Worm (Caenorhabditis elegans) whole organism, L3 larva: ENCODE results near the gene Y57A10B.7.
"Not testable (repeated sequence)": the region's sequence is repeated elsewhere in the genome, so short reads cannot be mapped to it uniquely, and the experiment has no call there.

Source experiments
- R02D3.7 ChIP-seq: fragments of 150-350 bp; optimal IDR thresholded peaks from 2 replicates; lab custom pipeline; 2014; ENCODE audit warnings: missing biosample characterization, missing genetic modification characterization
- aly-2 ChIP-seq: fragments of 150-350 bp; optimal IDR thresholded peaks from 2 replicates; lab custom pipeline; 2014; ENCODE audit warnings: missing biosample characterization, missing genetic modification characterization
- ama-1 ChIP-seq: fragments of 150-350 bp; optimal IDR thresholded peaks from 2 replicates; lab custom pipeline; 2018
- ceh-16 ChIP-seq: sonication (generic microtip); optimal IDR thresholded peaks from 2 replicates; lab custom pipeline; 2017; ENCODE audit warnings: missing biosample characterization, missing genetic modification characterization
- ceh-82 ChIP-seq: fragments of 150-350 bp; optimal IDR thresholded peaks from 2 replicates; lab custom pipeline; 2014; ENCODE audit warnings: missing biosample characterization, missing genetic modification characterization
- ceh-9 ChIP-seq: sonication (generic microtip); optimal IDR thresholded peaks from 2 replicates; lab custom pipeline; 2018; ENCODE audit warnings: missing biosample characterization, missing genetic modification characterization
- daf-12 ChIP-seq: fragments of 150-350 bp; optimal IDR thresholded peaks from 2 replicates; lab custom pipeline; 2014; ENCODE audit warnings: missing biosample characterization, missing genetic modification reagents, missing genetic modification characterization
- egl-5 ChIP-seq: fragments of 150-350 bp; optimal IDR thresholded peaks from 2 replicates; lab custom pipeline; 2017; ENCODE audit warnings: missing biosample characterization, missing genetic modification reagents, missing genetic modification characterization, inconsistent platforms
- eor-1 ChIP-seq, 2 experiments: fragments of 150-350 bp; optimal IDR thresholded peaks; 2 replicates each; lab custom pipeline; 2014 to 2018; ENCODE audit warnings: missing biosample characterization in 2 of 2, missing genetic modification characterization in 2 of 2
- fkh-2 ChIP-seq: fragments of 150-350 bp; optimal IDR thresholded peaks from 2 replicates; lab custom pipeline; 2014; ENCODE audit warnings: missing biosample characterization, missing genetic modification reagents, missing genetic modification characterization
- fos-1 ChIP-seq: fragments of 150-350 bp; optimal IDR thresholded peaks from 2 replicates; lab custom pipeline; 2014; ENCODE audit warnings: missing biosample characterization, missing genetic modification characterization
- hmg-11 ChIP-seq: sonication (generic microtip); optimal IDR thresholded peaks from 2 replicates; lab custom pipeline; 2016; ENCODE audit warnings: missing genetic modification characterization, missing compliant biosample characterization
- jun-1 ChIP-seq: fragments of 150-350 bp; optimal IDR thresholded peaks from 2 replicates; lab custom pipeline; 2014; ENCODE audit warnings: missing biosample characterization, missing genetic modification reagents, missing genetic modification characterization
- lin-15B ChIP-seq: fragments of 150-350 bp; optimal IDR thresholded peaks from 2 replicates; lab custom pipeline; 2014; ENCODE audit warnings: missing biosample characterization, missing genetic modification characterization
- lin-39 ChIP-seq: fragments of 150-350 bp; optimal IDR thresholded peaks from 2 replicates; lab custom pipeline; 2018; ENCODE audit warnings: missing biosample characterization, missing genetic modification reagents, missing genetic modification characterization
- lsy-12 ChIP-seq: sonication (generic microtip); optimal IDR thresholded peaks from 2 replicates; lab custom pipeline; 2016; ENCODE audit warnings: mild to moderate bottlenecking, missing genetic modification characterization, missing compliant biosample characterization
- mdl-1 ChIP-seq: fragments of 150-350 bp; optimal IDR thresholded peaks from 2 replicates; lab custom pipeline; 2014; ENCODE audit warnings: missing biosample characterization, missing genetic modification characterization
- mml-1 ChIP-seq: fragments of 150-350 bp; sonication (generic microtip); optimal IDR thresholded peaks from 3 replicates; lab custom pipeline; 2014; ENCODE audit warnings: missing biosample characterization, missing genetic modification characterization
- nfya-1 ChIP-seq: sonication (generic microtip); optimal IDR thresholded peaks from 2 replicates; lab custom pipeline; 2017; ENCODE audit warnings: missing genetic modification characterization, mild to moderate bottlenecking, missing compliant biosample characterization, antibody characterized with exemption, moderate library complexity; ENCODE audit not compliant: insufficient read depth
- nhr-11 ChIP-seq: fragments of 150-350 bp; optimal IDR thresholded peaks from 2 replicates; lab custom pipeline; 2014; ENCODE audit warnings: missing biosample characterization, missing genetic modification characterization
- nhr-12 ChIP-seq: fragments of 150-350 bp; optimal IDR thresholded peaks from 2 replicates; lab custom pipeline; 2014; ENCODE audit warnings: missing biosample characterization, missing genetic modification characterization
- nhr-23 ChIP-seq: fragments of 150-350 bp; optimal IDR thresholded peaks from 2 replicates; lab custom pipeline; 2014; ENCODE audit warnings: missing biosample characterization, missing genetic modification reagents, missing genetic modification characterization
- nhr-237 ChIP-seq: fragments of 150-350 bp; optimal IDR thresholded peaks from 2 replicates; lab custom pipeline; 2014; ENCODE audit warnings: missing biosample characterization, missing genetic modification characterization
- nhr-25 ChIP-seq: sonication (generic microtip); optimal IDR thresholded peaks from 2 replicates; lab custom pipeline; 2017; ENCODE audit warnings: missing biosample characterization, missing genetic modification characterization
- nhr-67 ChIP-seq: fragments of 150-350 bp; optimal IDR thresholded peaks from 2 replicates; lab custom pipeline; 2014; ENCODE audit warnings: missing biosample characterization, missing genetic modification characterization
- nhr-76 ChIP-seq: fragments of 150-350 bp; sonication (generic microtip); optimal IDR thresholded peaks from 5 replicates; lab custom pipeline; 2014; ENCODE audit warnings: missing biosample characterization, missing genetic modification characterization
- pha-4 ChIP-seq: fragments of 150-350 bp; optimal IDR thresholded peaks from 2 replicates; lab custom pipeline; 2014; ENCODE audit warnings: missing biosample characterization, missing genetic modification reagents, missing genetic modification characterization
- pqm-1 ChIP-seq: fragments of 150-350 bp; optimal IDR thresholded peaks from 2 replicates; lab custom pipeline; 2017; ENCODE audit warnings: missing biosample characterization, missing genetic modification characterization, inconsistent platforms
- sea-2 ChIP-seq: fragments of 150-350 bp; sonication (generic microtip); optimal IDR thresholded peaks from 4 replicates; lab custom pipeline; 2014; ENCODE audit warnings: missing biosample characterization, missing genetic modification reagents, missing genetic modification characterization
- skn-1 ChIP-seq: fragments of 150-350 bp; optimal IDR thresholded peaks from 2 replicates; lab custom pipeline; 2014; ENCODE audit warnings: missing biosample characterization, missing genetic modification characterization
- snpc-4 ChIP-seq: fragments of 150-350 bp; optimal IDR thresholded peaks from 2 replicates; lab custom pipeline; 2014; ENCODE audit warnings: missing biosample characterization, missing genetic modification characterization
- tbx-2 ChIP-seq: sonication (generic microtip); optimal IDR thresholded peaks from 2 replicates; lab custom pipeline; 2016; ENCODE audit warnings: mild to moderate bottlenecking, missing genetic modification characterization, missing compliant biosample characterization
- unc-39 ChIP-seq: sonication (generic microtip); optimal IDR thresholded peaks from 4 replicates; lab custom pipeline; 2017; ENCODE audit warnings: missing biosample characterization, missing genetic modification characterization
- unc-62 ChIP-seq: fragments of 150-350 bp; sonication (generic microtip); optimal IDR thresholded peaks from 4 replicates; lab custom pipeline; 2014; ENCODE audit warnings: missing biosample characterization, missing genetic modification reagents, missing genetic modification characterization
- zag-1 ChIP-seq: fragments of 150-350 bp; optimal IDR thresholded peaks from 2 replicates; lab custom pipeline; 2014; ENCODE audit warnings: missing biosample characterization, missing genetic modification characterization
- ztf-11 ChIP-seq: fragments of 150-350 bp; optimal IDR thresholded peaks from 2 replicates; lab custom pipeline; 2014; ENCODE audit warnings: missing biosample characterization, missing genetic modification characterization
- ztf-4 ChIP-seq: fragments of 150-350 bp; optimal IDR thresholded peaks from 2 replicates; lab custom pipeline; 2014; ENCODE audit warnings: missing biosample characterization, missing genetic modification characterization

Gene Y57A10B.7

ce11 chrII:12393690-12394089 lies at the start of gene Y57A10B.7:
Gene Y57A10B.7 (minus strand): TSS chrII:12393790.
- no peak for TF ChIP-seq lin-15B (tag; lab: Kevin White, UChicago)
- TF ChIP-seq nhr-11 (tag; lab: Kevin White, UChicago), result no peak
- TF ChIP-seq lsy-12, result no peak
- TF ChIP-seq pha-4, result no peak
- no peak for TF ChIP-seq snpc-4 (tag; lab: Kevin White, UChicago)
- no peak for TF ChIP-seq aly-2
- no peak for TF ChIP-seq mdl-1 (tag; lab: Kevin White, UChicago)
- no peak for TF ChIP-seq jun-1
- no peak for TF ChIP-seq nfya-1 (tag; lab: Kevin White, UChicago)
- TF ChIP-seq eor-1 (tag; optimal IDR thresholded peaks at IDR 0.05; lab: Kevin White, UChicago), result no peak
- no peak for TF ChIP-seq pqm-1 (tag; lab: Kevin White, UChicago)
- no peak for TF ChIP-seq egl-5
- no peak for TF ChIP-seq nhr-25 (tag; lab: Kevin White, UChicago)
- TF ChIP-seq ztf-4 (tag; lab: Kevin White, UChicago), result no peak
- no peak for TF ChIP-seq ztf-11 (tag; lab: Kevin White, UChicago)
- no peak for TF ChIP-seq fos-1 (tag; lab: Kevin White, UChicago)

- TF ChIP-seq ceh-82; mdl-1 (tag; lab: Kevin White, UChicago); nhr-237 (tag; lab: Kevin White, UChicago): not testable (repeated sequence)
Observed at ce11 chrII:12441164-12441563, 47.6 kb upstream of the Y57A10B.7 start, which contains the start of gene Y57A10C.10. Gene Y57A10C.10 (minus strand): TSS chrII:12441264.

ce11 chrII:12438441-12438840 lies 44.9 kb upstream of the Y57A10B.7 start, which contains the start of gene Y57A10C.9:
Gene Y57A10C.9 (minus strand): TSS chrII:12438541.
- TF ChIP-seq ceh-16, result no peak
- TF ChIP-seq egl-5, result no peak
- no peak for TF ChIP-seq nfya-1 (tag; lab: Kevin White, UChicago)
- no peak for TF ChIP-seq nhr-12 (tag; lab: Kevin White, UChicago)
- no peak for TF ChIP-seq mdl-1 (tag; lab: Kevin White, UChicago)
- no peak for TF ChIP-seq sea-2 (GFP tag; lab: Kevin White, UChicago)
- TF ChIP-seq skn-1 (tag; lab: Kevin White, UChicago), result no peak
- no peak for TF ChIP-seq pqm-1 (tag; lab: Kevin White, UChicago)
- TF ChIP-seq ztf-4 (tag; lab: Kevin White, UChicago), result no peak

ce11 chrII:12436717-12437116 lies 43.1 kb upstream of the Y57A10B.7 start:
- TF ChIP-seq fkh-2 (tag; lab: Kevin White, UChicago) (no peak), nfya-1 (tag; lab: Kevin White, UChicago) (no peak), unc-62 (GFP tag; lab: Kevin White, UChicago) (no peak), skn-1 (tag; lab: Kevin White, UChicago) (no peak), daf-12 (tag; lab: Kevin White, UChicago) (no peak), nhr-237 (tag; lab: Kevin White, UChicago) (no peak), egl-5 (no peak), pqm-1 (tag; lab: Kevin White, UChicago) (no peak), zag-1 (tag; lab: Kevin White, UChicago) (no peak), ceh-82 (no peak), aly-2 (no peak), ama-1 (lab: Kevin White, UChicago) (no peak), mml-1 (tag; lab: Kevin White, UChicago) (no peak), R02D3.7 (tag; lab: Kevin White, UChicago) (no peak), pha-4 (no peak), hmg-11 (no peak), nhr-67 (tag; lab: Kevin White, UChicago) (no peak), tbx-2 (tag; lab: Kevin White, UChicago) (no peak)

- TF ChIP-seq lin-15B (tag; lab: Kevin White, UChicago), result no peak
- TF ChIP-seq nhr-11 (tag; lab: Kevin White, UChicago), result no peak
- no peak for TF ChIP-seq hmg-11
- TF ChIP-seq aly-2, result no peak
- no peak for TF ChIP-seq nhr-23 (tag; lab: Kevin White, UChicago)
- no peak for TF ChIP-seq zag-1 (tag; lab: Kevin White, UChicago)
- TF ChIP-seq fkh-2 (tag; lab: Kevin White, UChicago), result no peak
- TF ChIP-seq unc-39 (tag; lab: Kevin White, UChicago), result no peak
- TF ChIP-seq jun-1, result no peak
- no peak for TF ChIP-seq nhr-76 (tag; lab: Kevin White, UChicago)
- TF ChIP-seq egl-5, result no peak
- no peak for TF ChIP-seq ceh-9 (tag; lab: Kevin White, UChicago)
- no peak for TF ChIP-seq pqm-1 (tag; lab: Kevin White, UChicago)
- TF ChIP-seq nfya-1 (tag; lab: Kevin White, UChicago), result no peak
- TF ChIP-seq lin-39 (tag; lab: Kevin White, UChicago), result no peak
- TF ChIP-seq eor-1 (tag; optimal IDR thresholded peaks at IDR 0.05; lab: Kevin White, UChicago), result no peak
- no peak for TF ChIP-seq nhr-25 (tag; lab: Kevin White, UChicago)
- TF ChIP-seq ztf-11 (tag; lab: Kevin White, UChicago), result no peak
- no peak for TF ChIP-seq ztf-4 (tag; lab: Kevin White, UChicago)
Observed at ce11 chrII:12435202-12435872, 41.7 kb upstream of the Y57A10B.7 start.
